Worm (Caenorhabditis elegans): ENCODE results near the gene R07D5.2.

DNA sequence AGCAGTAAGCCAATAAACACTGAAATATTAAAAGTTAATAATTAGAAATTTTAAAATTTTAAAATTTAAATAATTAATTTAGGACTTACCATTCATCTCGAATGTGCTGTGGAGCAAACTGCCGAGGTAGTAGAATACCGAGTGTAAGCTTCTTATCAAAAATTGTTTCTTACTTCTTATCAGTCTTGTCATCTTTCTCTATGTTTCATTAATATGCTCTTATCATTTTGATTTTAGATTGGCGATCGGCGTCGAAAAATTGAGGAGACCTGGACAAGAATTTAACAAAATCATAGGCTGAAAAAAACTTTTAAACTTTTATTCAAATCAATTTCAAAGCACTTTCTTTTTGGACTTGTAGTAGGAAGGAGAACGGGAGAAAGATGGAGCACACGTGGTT lies 18.7 kb downstream of the R07D5.2 start, which contains the start of gene F09B12.3:
- TF ChIP-seq ama-1 (optimal IDR thresholded peaks at IDR 0.05) = no peak
- no peak for TF ChIP-seq egl-27 (tag; optimal IDR thresholded peaks at IDR 0.05)
- TF ChIP-seq mdl-1 (tag; optimal IDR thresholded peaks at IDR 0.05) = no peak
- TF ChIP-seq elt-1 (tag; optimal IDR thresholded peaks at IDR 0.05) = no peak
- no peak for TF ChIP-seq ceh-82 (tag; optimal IDR thresholded peaks at IDR 0.05)
- TF ChIP-seq aly-2 (tag; optimal IDR thresholded peaks at IDR 0.05) = no peak
- TF ChIP-seq pha-4 (tag; optimal IDR thresholded peaks at IDR 0.05) = peak; percentile 43
- TF ChIP-seq nhr-25 (tag; optimal IDR thresholded peaks at IDR 0.05) = no peak
- TF ChIP-seq R02D3.7 (tag; optimal IDR thresholded peaks at IDR 0.05) = no peak
- no peak for TF ChIP-seq fkh-10 (GFP tag; optimal IDR thresholded peaks at IDR 0.05)
- no peak for TF ChIP-seq nhr-237 (tag; optimal IDR thresholded peaks at IDR 0.05)
- TF ChIP-seq ztf-11 (tag; optimal IDR thresholded peaks at IDR 0.05) = no peak
